Fruit fly (Drosophila melanogaster): Measurements from ENCODE around the gene sgl.

The sgl gene

DNA sequence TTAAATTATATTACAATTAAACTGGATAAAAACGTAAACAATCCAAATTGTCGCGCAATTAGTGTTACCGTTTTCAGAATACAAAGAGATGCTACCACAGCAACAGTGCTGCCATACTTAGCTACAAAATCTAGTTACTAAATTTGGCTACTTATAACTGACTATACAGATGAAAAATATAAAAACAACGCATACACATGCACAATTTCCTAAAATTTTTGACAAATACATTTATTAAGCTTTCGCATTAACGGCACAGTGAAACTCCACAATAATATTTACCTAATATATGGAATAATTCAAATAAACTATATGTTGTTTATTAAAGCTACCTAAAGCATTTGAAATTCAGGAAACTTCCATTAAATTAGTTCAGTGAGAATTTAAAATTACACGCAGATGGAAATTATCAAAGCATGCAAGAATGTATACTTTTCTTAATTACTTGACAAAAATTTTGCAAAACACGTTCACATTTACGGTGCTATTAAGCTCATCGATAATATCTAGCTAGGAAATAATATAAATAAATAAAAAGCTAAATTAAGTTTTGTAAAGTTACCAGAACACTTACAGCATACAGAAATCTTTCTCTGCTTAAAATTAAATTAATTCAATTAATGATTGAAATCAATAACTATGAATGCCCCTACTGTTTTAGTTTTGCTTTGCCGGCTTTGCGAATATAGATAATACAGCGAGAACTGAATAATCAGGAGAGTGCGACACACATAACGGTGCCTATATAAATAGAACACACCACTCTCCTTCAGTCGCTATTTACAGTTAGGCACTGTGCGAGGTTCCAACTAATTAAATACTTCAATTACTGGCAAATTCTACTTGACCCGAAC, 4.6 kb upstream of the sgl start, which contains the start of the genes Mis12 and CG9953 (continued):
- TF ChIP-seq MTF-1 (GFP tag; optimal IDR thresholded peaks at IDR 0.05; ENCODE audit: borderline replicate concordance) (no peak), CG6683 (GFP tag; optimal IDR thresholded peaks at IDR 0.05) (no peak), Hr51 (GFP tag; optimal IDR thresholded peaks at IDR 0.05) (no peak), CG7556 (GFP tag; optimal IDR thresholded peaks at IDR 0.05) (peak; percentile 47), CG12391 (tag; optimal IDR thresholded peaks at IDR 0.05) (peak; percentile 64), CG12769 (tag; optimal IDR thresholded peaks at IDR 0.05) (no peak), CoRest (tag; optimal IDR thresholded peaks at IDR 0.05) (peak; percentile 75), btn (GFP tag; optimal IDR thresholded peaks at IDR 0.05) (no peak), Ravus (GFP tag; IDR thresholded peaks at IDR 0.05) (no peak), CG1647 (GFP tag; optimal IDR thresholded peaks at IDR 0.05) (no peak), CG18764 (GFP tag; optimal IDR thresholded peaks at IDR 0.05) (no peak), sna (GFP tag; IDR thresholded peaks at IDR 0.05; ENCODE audit: partially characterized antibody) (no peak), Blimp-1 (GFP tag; optimal IDR thresholded peaks at IDR 0.05) (no peak), Dfd (GFP tag; optimal IDR thresholded peaks at IDR 0.05) (no peak), Pdp1 (GFP tag; optimal IDR thresholded peaks at IDR 0.05) (no peak), slou (GFP tag; optimal IDR thresholded peaks at IDR 0.05) (no peak), CTCF (GFP tag; optimal IDR thresholded peaks at IDR 0.05) (no peak), lmd (GFP tag; IDR thresholded peaks at IDR 0.05) (peak; percentile 48), Aef1 (GFP tag; IDR thresholded peaks at IDR 0.05) (no peak), h (optimal IDR thresholded peaks at IDR 0.05) (no peak), aop (GFP tag; IDR thresholded peaks at IDR 0.05) (no peak), CG9797 (GFP tag; optimal IDR thresholded peaks at IDR 0.05) (peak; percentile 15), CG30403 (GFP tag; optimal IDR thresholded peaks at IDR 0.05) (peak; percentile 72), CG10147 (GFP tag; optimal IDR thresholded peaks at IDR 0.05) (no peak), E2f2 (GFP tag; IDR thresholded peaks at IDR 0.05) (peak; percentile 59), dm (GFP tag; optimal IDR thresholded peaks at IDR 0.05) (no peak), Chrac-16 (GFP tag; optimal IDR thresholded peaks at IDR 0.05) (peak; percentile 1), Atf6 (GFP tag; IDR thresholded peaks at IDR 0.05) (no peak), CG1792 (GFP tag; optimal IDR thresholded peaks at IDR 0.05) (no peak), ac (GFP tag; optimal IDR thresholded peaks at IDR 0.05) (no peak), CG13624 (GFP tag; optimal IDR thresholded peaks at IDR 0.05) (no peak), D (optimal IDR thresholded peaks at IDR 0.05) (no peak), D (GFP tag; optimal IDR thresholded peaks at IDR 0.05) (peak; percentile 30), CG17612 (GFP tag; IDR thresholded peaks at IDR 0.05) (no peak), CG18619 (GFP tag; optimal IDR thresholded peaks at IDR 0.05) (peak; percentile 37), CG42726 (GFP tag; IDR thresholded peaks at IDR 0.05; ENCODE audit: partially characterized antibody) (no peak), ranshi (GFP tag; IDR thresholded peaks at IDR 0.05) (peak; percentile 15; the same call in 1 of the 2 replicates), CG10209 (GFP tag; optimal IDR thresholded peaks at IDR 0.05) (peak; percentile 32), sens (GFP tag) (peak; percentile 82), CG4282 (GFP tag; optimal IDR thresholded peaks at IDR 0.05) (no peak), B-H1 (GFP tag; IDR thresholded peaks at IDR 0.05) (no peak; the same call in 2 of the 3 replicates), CG8478 (optimal IDR thresholded peaks at IDR 0.05) (no peak), Rfx (GFP tag; IDR thresholded peaks at IDR 0.05) (peak; percentile 30; the same call in 1 of the 2 replicates), chn (GFP tag; optimal IDR thresholded peaks at IDR 0.05) (peak; percentile 11), CG14965 (GFP tag; optimal IDR thresholded peaks at IDR 0.05; ENCODE audit: borderline replicate concordance) (no peak), Rx (GFP tag; IDR thresholded peaks at IDR 0.05) (no peak), pros (GFP tag; optimal IDR thresholded peaks at IDR 0.05) (no peak), Tbp (GFP tag; optimal IDR thresholded peaks at IDR 0.05) (no peak), CG15073 (GFP tag; optimal IDR thresholded peaks at IDR 0.05) (no peak), cas (GFP tag; IDR thresholded peaks at IDR 0.05) (no peak), kni (GFP tag; optimal IDR thresholded peaks at IDR 0.05) (no peak)

All from whole organism, embryonic.